Fruit fly (Drosophila melanogaster) whole organism, embryonic: ENCODE data around the gene Alg11.
A peak's percentile ranks its signal among the peaks of the same experiment; 100 is the strongest.

Experiments used
- Aef1 ChIP-seq: fragments of 200-800 bp; sonication (Bioruptor generic); IDR thresholded peaks from 3 replicates; pipeline ENCODE4 v1.3.6; 2022; ENCODE audit warnings: missing biosample characterization, missing genetic modification characterization
- Blimp-1 ChIP-seq: fragments of 200-800 bp; sonication (Bioruptor generic); optimal IDR thresholded peaks from 3 replicates; lab custom pipeline; 2018; ENCODE audit warnings: missing biosample characterization, missing genetic modification characterization, mild to moderate bottlenecking, moderate library complexity, missing genetic modification reagents
- CG12942 ChIP-seq: fragments of 200-800 bp; sonication (Bioruptor generic); optimal IDR thresholded peaks from 3 replicates; lab custom pipeline; 2016; ENCODE audit warnings: missing biosample characterization, missing genetic modification characterization
- CG14441 ChIP-seq: fragments of 200-800 bp; sonication (Bioruptor generic); IDR thresholded peaks from 2 replicates; pipeline ENCODE4 v1.3.6; 2022; ENCODE audit warnings: missing biosample characterization, missing genetic modification characterization
- CG6254 ChIP-seq: fragments of 200-800 bp; sonication (Bioruptor generic); optimal IDR thresholded peaks from 3 replicates; lab custom pipeline; 2017; ENCODE audit warnings: mild to moderate bottlenecking, missing biosample characterization, missing genetic modification reagents, missing genetic modification characterization
- CG6272 ChIP-seq: fragments of 200-800 bp; sonication (Bioruptor generic); IDR thresholded peaks from 2 replicates; pipeline ENCODE4 v1.3.6; 2022; ENCODE audit warnings: missing biosample characterization, missing genetic modification characterization
- CG6854 ChIP-seq: fragments of 200-800 bp; sonication (Bioruptor generic); optimal IDR thresholded peaks from 3 replicates; lab custom pipeline; 2017; ENCODE audit warnings: missing biosample characterization, mild to moderate bottlenecking, missing genetic modification characterization
- Dip3 ChIP-seq: fragments of 200-800 bp; sonication (Bioruptor generic); optimal IDR thresholded peaks from 3 replicates; lab custom pipeline; 2016; ENCODE audit warnings: missing biosample characterization, missing genetic modification characterization
- HmgD ChIP-seq: fragments of 200-800 bp; sonication (Bioruptor generic); optimal IDR thresholded peaks from 3 replicates; lab custom pipeline; 2016; ENCODE audit warnings: missing biosample characterization, missing genetic modification characterization
- Kr ChIP-seq: fragments of 200-800 bp; sonication (Bioruptor generic); optimal IDR thresholded peaks from 2 replicates; lab custom pipeline; 2017; ENCODE audit warnings: missing biosample characterization, mild to moderate bottlenecking, missing genetic modification characterization
- Poxn ChIP-seq: fragments of 200-800 bp; sonication (Bioruptor generic); IDR thresholded peaks from 2 replicates; pipeline ENCODE4 v1.3.6; 2022; ENCODE audit warnings: missing biosample characterization, missing genetic modification characterization
- ato ChIP-seq: fragments of 200-800 bp; sonication (Bioruptor generic); IDR thresholded peaks from 2 replicates; pipeline ENCODE4 v1.3.6; 2022; ENCODE audit warnings: missing biosample characterization, missing genetic modification characterization; ENCODE audit not compliant: partially characterized antibody
- trh ChIP-seq: fragments of 200-800 bp; sonication (Bioruptor generic); optimal IDR thresholded peaks from 2 replicates; lab custom pipeline; 2016; ENCODE audit warnings: missing biosample characterization, missing genetic modification characterization

DNA sequence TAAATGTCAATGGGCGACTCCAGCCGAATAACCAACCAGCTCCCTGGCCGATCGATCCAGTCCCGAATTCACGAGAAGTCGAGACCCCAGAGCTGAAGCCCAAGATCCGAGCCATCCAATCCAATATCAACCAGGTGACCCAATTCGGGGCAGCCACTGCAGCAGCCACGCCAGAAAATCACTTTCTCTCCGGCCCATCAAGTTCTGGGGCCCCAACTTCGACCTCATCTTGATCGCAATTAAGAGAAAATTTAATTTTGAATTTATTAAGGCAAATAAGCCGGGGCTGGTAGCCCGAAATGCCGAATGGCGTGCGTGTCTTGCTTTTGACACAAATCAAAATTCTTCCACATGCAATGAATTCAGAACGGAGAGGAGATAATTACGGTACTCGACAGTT lies 22.2 kb downstream of the Alg11 start:
- TF ChIP-seq CG6272 (GFP tag; lab: Robert Waterston, UW): no peak
- no peak for TF ChIP-seq CG6854 (GFP tag; lab: Kevin White, UChicago)
- no peak for TF ChIP-seq HmgD (GFP tag; lab: Kevin White, UChicago)
- TF ChIP-seq Kr (GFP tag; lab: Kevin White, UChicago): no peak
- no peak for TF ChIP-seq CG14441 (GFP tag; lab: Robert Waterston, UW)
- no peak for TF ChIP-seq Dip3
- TF ChIP-seq ato (GFP tag; lab: Robert Waterston, UW): no peak
- no peak for TF ChIP-seq Poxn (GFP tag; lab: Robert Waterston, UW)
- TF ChIP-seq CG6254 (GFP tag; lab: Kevin White, UChicago): no peak
- no peak for TF ChIP-seq CG12942 (GFP tag; lab: Kevin White, UChicago)
- no peak for TF ChIP-seq Aef1 (GFP tag; lab: Robert Waterston, UW)
- peak; percentile 83 for TF ChIP-seq Blimp-1
- TF ChIP-seq trh (GFP tag; lab: Kevin White, UChicago): no peak
